Worm (Caenorhabditis elegans) whole organism, late embryonic: Measurements from ENCODE around the gene T05A8.6.

Source experiments
- ama-1 ChIP-seq: fragments of 150-350 bp; optimal IDR thresholded peaks from 2 replicates; lab custom pipeline; 2014
- ceh-31 ChIP-seq: sonication (generic microtip); optimal IDR thresholded peaks from 2 replicates; lab custom pipeline; 2016; ENCODE audit warnings: missing genetic modification characterization, missing compliant biosample characterization
- ceh-34 ChIP-seq: sonication (generic microtip); optimal IDR thresholded peaks from 2 replicates; lab custom pipeline; 2016; ENCODE audit warnings: mild to moderate bottlenecking, missing genetic modification characterization, missing compliant biosample characterization
- elt-2 ChIP-seq: sonication (generic microtip); optimal IDR thresholded peaks from 2 replicates; lab custom pipeline; 2016; ENCODE audit warnings: missing genetic modification reagents, missing genetic modification characterization, missing compliant biosample characterization
- gmeb-2 ChIP-seq: sonication (generic microtip); optimal IDR thresholded peaks from 2 replicates; lab custom pipeline; 2016; ENCODE audit warnings: missing genetic modification characterization, inconsistent platforms, missing compliant biosample characterization
- hlh-15 ChIP-seq: sonication (generic microtip); optimal IDR thresholded peaks from 2 replicates; lab custom pipeline; 2016; ENCODE audit warnings: missing genetic modification characterization, missing compliant biosample characterization
- lim-6 ChIP-seq: sonication (generic microtip); optimal IDR thresholded peaks from 2 replicates; lab custom pipeline; 2016; ENCODE audit warnings: missing genetic modification characterization, missing compliant biosample characterization
- nfya-1 ChIP-seq: sonication (generic microtip); optimal IDR thresholded peaks from 2 replicates; lab custom pipeline; 2017; ENCODE audit warnings: missing genetic modification characterization, mild to moderate bottlenecking, missing compliant biosample characterization, antibody characterized with exemption, moderate library complexity
- npax-4 ChIP-seq: sonication (generic microtip); optimal IDR thresholded peaks from 2 replicates; lab custom pipeline; 2016; ENCODE audit warnings: missing genetic modification characterization, missing compliant biosample characterization
- pha-4 ChIP-seq: fragments of 150-350 bp; optimal IDR thresholded peaks from 2 replicates; lab custom pipeline; 2018; ENCODE audit warnings: missing biosample characterization, missing genetic modification reagents, missing genetic modification characterization
- pqm-1 ChIP-seq: sonication (generic microtip); optimal IDR thresholded peaks from 2 replicates; lab custom pipeline; 2016; ENCODE audit warnings: missing genetic modification characterization, missing compliant biosample characterization
- unc-55 ChIP-seq: sonication (generic microtip); optimal IDR thresholded peaks from 2 replicates; lab custom pipeline; 2017; ENCODE audit warnings: missing biosample characterization, missing genetic modification reagents, missing genetic modification characterization
- zip-5 ChIP-seq: sonication (generic microtip); optimal IDR thresholded peaks from 2 replicates; lab custom pipeline; 2016; ENCODE audit warnings: missing genetic modification characterization, missing compliant biosample characterization

DNA sequence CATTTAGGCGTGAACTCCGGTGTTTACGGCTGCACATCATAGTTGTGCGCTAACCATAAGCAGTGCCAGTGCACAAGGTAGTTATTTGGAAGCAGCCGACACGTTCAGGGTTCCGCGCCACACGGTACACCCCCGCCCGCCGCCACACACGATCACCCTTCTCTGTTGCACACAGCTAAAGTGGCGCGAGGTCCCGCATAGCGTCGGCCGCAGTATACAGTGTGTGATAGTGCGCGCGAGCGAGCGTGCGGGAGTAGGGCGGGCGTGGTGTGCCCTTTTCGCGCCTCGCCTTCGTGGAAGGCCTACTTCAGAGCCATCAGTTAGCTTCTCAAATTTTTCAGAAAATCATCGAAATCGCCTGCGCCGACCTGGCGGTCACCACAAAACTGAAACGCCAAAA is 2.6 kb downstream of the T05A8.6 start:
- TF ChIP-seq nfya-1 (tag; lab: Kevin White, UChicago) (no peak), pqm-1 (tag; lab: Kevin White, UChicago) (no peak), unc-55 (no peak), gmeb-2 (tag; lab: Kevin White, UChicago) (no peak), ama-1 (lab: Kevin White, UChicago) (no peak), pha-4 (tag; lab: Kevin White, UChicago) (no peak), npax-4 (tag; lab: Kevin White, UChicago) (no peak), lim-6 (tag; lab: Kevin White, UChicago) (no peak), elt-2 (tag; lab: Kevin White, UChicago) (no peak), ceh-34 (tag; lab: Kevin White, UChicago) (no peak), zip-5 (no peak), hlh-15 (tag; lab: Kevin White, UChicago) (no peak), ceh-31 (tag; lab: Kevin White, UChicago) (no peak)
